Worm (Caenorhabditis elegans) whole organism, L2 larva: ENCODE data around the gene F53E10.5.

Experiments used
- ZK546.5 ChIP-seq: sonication (generic microtip); optimal IDR thresholded peaks from 2 replicates; lab custom pipeline; 2017; ENCODE audit warnings: missing biosample characterization, missing genetic modification characterization
- ama-1 ChIP-seq: fragments of 150-350 bp; optimal IDR thresholded peaks from 2 replicates; lab custom pipeline; 2018; ENCODE audit warnings: inconsistent platforms
- blmp-1 ChIP-seq: sonication (generic microtip); optimal IDR thresholded peaks from 2 replicates; lab custom pipeline; 2017; ENCODE audit warnings: missing genetic modification characterization, mild to moderate bottlenecking, missing compliant biosample characterization, antibody characterized with exemption, moderate library complexity; ENCODE audit not compliant: insufficient read depth
- ceh-16 ChIP-seq: fragments of 150-350 bp; optimal IDR thresholded peaks from 2 replicates; lab custom pipeline; 2014; ENCODE audit warnings: missing biosample characterization, missing genetic modification characterization
- elt-3 ChIP-seq: sonication (generic microtip); optimal IDR thresholded peaks from 2 replicates; lab custom pipeline; 2017; ENCODE audit warnings: missing biosample characterization, missing genetic modification characterization
- lin-39 ChIP-seq: fragments of 150-350 bp; optimal IDR thresholded peaks from 2 replicates; lab custom pipeline; 2014; ENCODE audit warnings: missing biosample characterization, missing genetic modification reagents, missing genetic modification characterization
- nhr-23 ChIP-seq: fragments of 150-350 bp; optimal IDR thresholded peaks from 2 replicates; lab custom pipeline; 2014; ENCODE audit warnings: missing biosample characterization, missing genetic modification reagents, missing genetic modification characterization
- nhr-25 ChIP-seq: fragments of 150-350 bp; sonication (generic microtip); optimal IDR thresholded peaks from 3 replicates; lab custom pipeline; 2014; ENCODE audit warnings: missing biosample characterization, missing genetic modification characterization
- nhr-77 ChIP-seq: fragments of 150-350 bp; optimal IDR thresholded peaks from 2 replicates; lab custom pipeline; 2014; ENCODE audit warnings: missing biosample characterization, missing genetic modification characterization
- snpc-4 ChIP-seq: fragments of 150-350 bp; optimal IDR thresholded peaks from 2 replicates; lab custom pipeline; 2014; ENCODE audit warnings: missing biosample characterization, missing genetic modification characterization
- zag-1 ChIP-seq: fragments of 150-350 bp; optimal IDR thresholded peaks from 2 replicates; lab custom pipeline; 2014; ENCODE audit warnings: missing biosample characterization, missing genetic modification characterization

DNA sequence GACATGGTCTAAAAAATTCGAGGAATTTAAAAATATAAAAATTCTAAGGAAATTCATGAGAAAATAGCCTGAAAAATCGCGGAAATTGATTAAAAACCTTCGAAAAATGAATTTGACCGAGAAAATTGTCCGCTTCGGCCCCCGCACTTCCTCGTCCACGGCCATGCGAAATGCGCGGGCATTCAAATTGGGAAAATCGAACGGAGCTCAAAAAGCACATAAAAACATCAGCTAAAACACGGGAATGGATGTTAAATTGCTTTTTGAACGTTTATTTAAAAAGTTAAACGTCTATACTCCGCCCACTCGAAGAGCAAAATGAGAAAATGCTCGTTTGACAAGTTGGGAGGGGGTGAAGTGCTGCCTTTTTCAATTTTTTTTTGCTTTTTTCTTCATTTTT lies 4.3 kb upstream of the F53E10.5 start, which contains the start of gene F53E10.6:
- TF ChIP-seq nhr-25 (tag; lab: Kevin White, UChicago) = no peak
- TF ChIP-seq elt-3 = no peak
- no peak for TF ChIP-seq zag-1 (tag; lab: Kevin White, UChicago)
- TF ChIP-seq ama-1 (lab: Kevin White, UChicago) = no peak
- TF ChIP-seq nhr-23 (tag; lab: Kevin White, UChicago) = no peak
- TF ChIP-seq ceh-16 = no peak
- no peak for TF ChIP-seq nhr-77 (tag; lab: Kevin White, UChicago)
- TF ChIP-seq ZK546.5 = no peak
- TF ChIP-seq snpc-4 (tag; lab: Kevin White, UChicago) = no peak
- TF ChIP-seq blmp-1 (tag; lab: Kevin White, UChicago) = no peak
- TF ChIP-seq lin-39 (tag; lab: Kevin White, UChicago) = no peak
